Worm (Caenorhabditis elegans) whole organism, L1 larva: ENCODE data around the gene frpr-6.

Experiments used
- C04F5.9 ChIP-seq: sonication (generic microtip); optimal IDR thresholded peaks from 2 replicates; lab custom pipeline; 2016; ENCODE audit warnings: missing genetic modification characterization, missing compliant biosample characterization
- Y116A8C.19 ChIP-seq: sonication (generic microtip); optimal IDR thresholded peaks from 2 replicates; lab custom pipeline; 2016; ENCODE audit warnings: missing compliant biosample characterization, missing genetic modification characterization, borderline replicate concordance
- blmp-1 ChIP-seq: fragments of 150-350 bp; optimal IDR thresholded peaks from 2 replicates; lab custom pipeline; 2014; ENCODE audit warnings: missing biosample characterization, missing genetic modification characterization
- ceh-63 ChIP-seq: fragments of 200-800 bp; sonication (Bioruptor generic); optimal IDR thresholded peaks from 2 replicates; lab custom pipeline; 2018; ENCODE audit warnings: mild to moderate bottlenecking, missing genetic modification characterization, missing compliant biosample characterization
- ceh-8 ChIP-seq: fragments of 200-800 bp; sonication (Bioruptor generic); optimal IDR thresholded peaks from 2 replicates; lab custom pipeline; 2018; ENCODE audit warnings: mild to moderate bottlenecking, missing genetic modification characterization, moderate library complexity, missing compliant biosample characterization
- ceh-88 ChIP-seq: fragments of 200-800 bp; sonication (Bioruptor generic); IDR thresholded peaks from 2 replicates; pipeline ENCODE4 v1.3.6; 2022; ENCODE audit warnings: missing genetic modification characterization, missing compliant biosample characterization
- ces-1 ChIP-seq: fragments of 150-350 bp; optimal IDR thresholded peaks from 2 replicates; lab custom pipeline; 2014; ENCODE audit warnings: missing biosample characterization, missing genetic modification reagents, missing genetic modification characterization
- dsc-1 ChIP-seq: sonication (generic microtip); optimal IDR thresholded peaks from 2 replicates; lab custom pipeline; 2016; ENCODE audit warnings: mild to moderate bottlenecking, missing genetic modification characterization, missing compliant biosample characterization
- efl-3 ChIP-seq: fragments of 200-800 bp; sonication (Bioruptor generic); optimal IDR thresholded peaks from 2 replicates; lab custom pipeline; 2018; ENCODE audit warnings: mild to moderate bottlenecking, missing genetic modification characterization, missing compliant biosample characterization
- elt-2 ChIP-seq: sonication (generic microtip); optimal IDR thresholded peaks from 2 replicates; lab custom pipeline; 2016; ENCODE audit warnings: missing genetic modification characterization, mild to moderate bottlenecking, inconsistent platforms, missing compliant biosample characterization, missing genetic modification reagents
- elt-3 ChIP-seq, 6 experiments: fragments of 150-350 bp in 1 of 6; sonication (generic microtip); optimal IDR thresholded peaks; 2 replicates each; lab custom pipeline; 2017 to 2018; ENCODE audit warnings: missing biosample characterization in 6 of 6, missing genetic modification characterization in 6 of 6, inconsistent platforms in 1 of 6
- fkh-8 ChIP-seq: sonication (generic microtip); optimal IDR thresholded peaks from 2 replicates; lab custom pipeline; 2016; ENCODE audit warnings: mild to moderate bottlenecking, missing genetic modification characterization, missing compliant biosample characterization
- grh-1 ChIP-seq: fragments of 200-800 bp; sonication (Bioruptor generic); IDR thresholded peaks from 2 replicates; pipeline ENCODE4 v1.3.6; 2022; ENCODE audit warnings: missing genetic modification reagents, missing genetic modification characterization, missing compliant biosample characterization
- hlh-17 ChIP-seq: fragments of 200-800 bp; sonication (Bioruptor generic); optimal IDR thresholded peaks from 2 replicates; lab custom pipeline; 2018; ENCODE audit warnings: missing genetic modification characterization, mild to moderate bottlenecking, missing compliant biosample characterization, moderate library complexity, borderline replicate concordance
- hpl-2 ChIP-seq: fragments of 150-350 bp; optimal IDR thresholded peaks from 2 replicates; lab custom pipeline; 2014; ENCODE audit warnings: missing biosample characterization, missing genetic modification reagents, missing genetic modification characterization
- lin-13 ChIP-seq: fragments of 150-350 bp; optimal IDR thresholded peaks from 2 replicates; lab custom pipeline; 2014; ENCODE audit warnings: missing biosample characterization, missing genetic modification reagents, missing genetic modification characterization
- lin-14 ChIP-seq: fragments of 200-800 bp; sonication (Bioruptor generic); optimal IDR thresholded peaks from 2 replicates; lab custom pipeline; 2018; ENCODE audit warnings: mild to moderate bottlenecking, missing genetic modification characterization, moderate library complexity, missing compliant biosample characterization
- lin-35 ChIP-seq, 2 experiments: fragments of 150-350 bp; optimal IDR thresholded peaks; 2 replicates each; lab custom pipeline; 2014; ENCODE audit warnings: missing biosample characterization in 2 of 2, missing genetic modification characterization in 2 of 2, missing genetic modification reagents in 2 of 2
- lsy-2 ChIP-seq, 2 experiments: fragments of 150-350 bp; optimal IDR thresholded peaks; 2 replicates each; lab custom pipeline; 2014; ENCODE audit warnings: missing biosample characterization in 2 of 2, missing genetic modification characterization in 2 of 2
- mab-9 ChIP-seq: fragments of 200-800 bp; sonication (Bioruptor generic); IDR thresholded peaks from 2 replicates; pipeline ENCODE4 v1.3.6; 2022; ENCODE audit warnings: missing genetic modification reagents, missing genetic modification characterization, missing compliant biosample characterization
- mdl-1 ChIP-seq, 2 experiments: fragments of 150-350 bp; optimal IDR thresholded peaks; 2 replicates each; lab custom pipeline; 2014 to 2017; ENCODE audit warnings: missing biosample characterization in 2 of 2, missing genetic modification characterization in 2 of 2, inconsistent platforms in 1 of 2
- mep-1 ChIP-seq: fragments of 150-350 bp; optimal IDR thresholded peaks from 2 replicates; lab custom pipeline; 2014; ENCODE audit warnings: missing biosample characterization, missing genetic modification characterization
- nhr-12 ChIP-seq: sonication (generic microtip); optimal IDR thresholded peaks from 2 replicates; lab custom pipeline; 2017; ENCODE audit warnings: missing biosample characterization, missing genetic modification characterization
- nhr-19 ChIP-seq: fragments of 200-800 bp; sonication (Bioruptor generic); conservative IDR thresholded peaks from 2 replicates; pipeline ENCODE4 v1.3.6; 2022; ENCODE audit warnings: missing genetic modification characterization, missing compliant biosample characterization
- nhr-20 ChIP-seq: sonication (generic microtip); optimal IDR thresholded peaks from 2 replicates; lab custom pipeline; 2016; ENCODE audit warnings: mild to moderate bottlenecking, missing genetic modification characterization, missing compliant biosample characterization
- nhr-47 ChIP-seq: sonication (generic microtip); optimal IDR thresholded peaks from 2 replicates; lab custom pipeline; 2016; ENCODE audit warnings: mild to moderate bottlenecking, missing genetic modification characterization, moderate library complexity, missing compliant biosample characterization
- nhr-71 ChIP-seq: sonication (generic microtip); optimal IDR thresholded peaks from 2 replicates; lab custom pipeline; 2016; ENCODE audit warnings: mild to moderate bottlenecking, missing genetic modification characterization, moderate library complexity, missing compliant biosample characterization
- nhr-77 ChIP-seq: fragments of 150-350 bp; optimal IDR thresholded peaks from 2 replicates; lab custom pipeline; 2014; ENCODE audit warnings: missing biosample characterization, missing genetic modification characterization
- nhr-85 ChIP-seq: sonication (generic microtip); peaks from one replicate; lab custom pipeline; 2016; ENCODE audit warnings: missing genetic modification characterization, inconsistent platforms, missing compliant biosample characterization
- nhr-90 ChIP-seq: sonication (generic microtip); optimal IDR thresholded peaks from 2 replicates; lab custom pipeline; 2016; ENCODE audit warnings: mild to moderate bottlenecking, missing genetic modification characterization, missing compliant biosample characterization; ENCODE audit not compliant: poor library complexity
- pax-3 ChIP-seq: fragments of 200-800 bp; sonication (Bioruptor generic); optimal IDR thresholded peaks from 2 replicates; lab custom pipeline; 2018; ENCODE audit warnings: mild to moderate bottlenecking, missing genetic modification characterization, moderate library complexity, missing compliant biosample characterization
- pqm-1 ChIP-seq: sonication (generic microtip); optimal IDR thresholded peaks from 3 replicates; lab custom pipeline; 2017; ENCODE audit warnings: missing biosample characterization, missing genetic modification characterization
- snpc-4 ChIP-seq: fragments of 150-350 bp; optimal IDR thresholded peaks from 2 replicates; lab custom pipeline; 2014; ENCODE audit warnings: missing biosample characterization, missing genetic modification characterization
- sup-37 ChIP-seq: fragments of 200-800 bp; sonication (Bioruptor generic); optimal IDR thresholded peaks from 2 replicates; lab custom pipeline; 2018; ENCODE audit warnings: mild to moderate bottlenecking, missing genetic modification characterization, missing compliant biosample characterization
- tbx-2 ChIP-seq: sonication (generic microtip); optimal IDR thresholded peaks from 2 replicates; lab custom pipeline; 2016; ENCODE audit warnings: missing genetic modification characterization, missing compliant biosample characterization
- tlp-1 ChIP-seq: fragments of 150-350 bp; optimal IDR thresholded peaks from 2 replicates; lab custom pipeline; 2014; ENCODE audit warnings: missing biosample characterization, missing genetic modification characterization
- unc-30 ChIP-seq: sonication (generic microtip); optimal IDR thresholded peaks from 2 replicates; lab custom pipeline; 2017; ENCODE audit warnings: missing biosample characterization, missing genetic modification characterization
- unc-86 ChIP-seq: sonication (generic microtip); optimal IDR thresholded peaks from 2 replicates; lab custom pipeline; 2016; ENCODE audit warnings: missing genetic modification characterization, missing compliant biosample characterization
- vab-15 ChIP-seq: sonication (generic microtip); optimal IDR thresholded peaks from 2 replicates; lab custom pipeline; 2017; ENCODE audit warnings: missing genotype, mild to moderate bottlenecking, missing genetic modification characterization, missing compliant biosample characterization
- xbp-1 ChIP-seq: sonication (generic microtip); optimal IDR thresholded peaks from 2 replicates; lab custom pipeline; 2016; ENCODE audit warnings: missing genetic modification characterization, missing compliant biosample characterization
- zip-4 ChIP-seq: fragments of 200-800 bp; sonication (Bioruptor generic); optimal IDR thresholded peaks from 2 replicates; lab custom pipeline; 2018; ENCODE audit warnings: mild to moderate bottlenecking, missing genetic modification characterization, moderate library complexity, missing compliant biosample characterization
- ztf-11 ChIP-seq, 2 experiments: sonication (generic microtip); optimal IDR thresholded peaks; 2 replicates each; lab custom pipeline; 2016 to 2017; ENCODE audit warnings: missing genetic modification characterization in 2 of 2, missing biosample characterization in 1 of 2, missing compliant biosample characterization in 1 of 2

The frpr-6 gene

ce11 chrV:9084252-9084651 is 16.7 kb downstream of the frpr-6 start:
- TF ChIP-seq tbx-2, result peak; percentile 27
- no peak for TF ChIP-seq fkh-8
- no peak for TF ChIP-seq lsy-2 (tag; optimal IDR thresholded peaks at IDR 0.05; lab: Kevin White, UChicago)
- no peak for TF ChIP-seq nhr-47 (tag; lab: Kevin White, UChicago)
- TF ChIP-seq hpl-2, result no peak
- TF ChIP-seq nhr-71 (tag; lab: Kevin White, UChicago), result peak; percentile 32
- no peak for TF ChIP-seq efl-3 (GFP tag; lab: Kevin White, UChicago)
- TF ChIP-seq C04F5.9 (tag; lab: Kevin White, UChicago), result no peak
- TF ChIP-seq tlp-1 (tag; lab: Kevin White, UChicago), result no peak
- peak; percentile 53 for TF ChIP-seq grh-1 (GFP tag; lab: Robert Waterston, UW)
- TF ChIP-seq ztf-11 (tag; optimal IDR thresholded peaks at IDR 0.05; lab: Kevin White, UChicago), result no peak
- TF ChIP-seq ces-1 (GFP tag; lab: Kevin White, UChicago), result no peak
- TF ChIP-seq ceh-8 (GFP tag; lab: Kevin White, UChicago), result no peak
- TF ChIP-seq nhr-77 (tag; lab: Kevin White, UChicago), result no peak
- no peak for TF ChIP-seq xbp-1 (tag; lab: Kevin White, UChicago)
- no peak for TF ChIP-seq nhr-90 (tag; lab: Kevin White, UChicago)
- no peak for TF ChIP-seq mab-9
- peak in 2 of 6 experiments; percentile 9 to 12 for TF ChIP-seq elt-3 (tag; optimal IDR thresholded peaks at IDR 0.05; lab: Kevin White, UChicago)
- TF ChIP-seq vab-15 (tag; lab: Kevin White, UChicago), result no peak
- TF ChIP-seq lin-35 (GFP tag; optimal IDR thresholded peaks at IDR 0.05; lab: Kevin White, UChicago), result peak in 1 of 2 experiments; percentile 24
- no peak for TF ChIP-seq dsc-1 (tag; lab: Kevin White, UChicago)
- TF ChIP-seq zip-4, result no peak
- peak; percentile 80 for TF ChIP-seq nhr-85 (tag; lab: Kevin White, UChicago)
- no peak for TF ChIP-seq Y116A8C.19 (tag; lab: Kevin White, UChicago)
- TF ChIP-seq ceh-88 (GFP tag; lab: Robert Waterston, UW), result no peak
- no peak for TF ChIP-seq mdl-1 (tag; optimal IDR thresholded peaks at IDR 0.05; lab: Kevin White, UChicago)
- no peak for TF ChIP-seq snpc-4 (tag; lab: Kevin White, UChicago)
- peak; percentile 40 for TF ChIP-seq lin-14 (GFP tag; lab: Kevin White, UChicago)
- no peak for TF ChIP-seq lin-13 (GFP tag; lab: Kevin White, UChicago)
- TF ChIP-seq nhr-19, result 0 out of 2 replicates have a peak, but pooled peaks have one; percentile 23
- no peak for TF ChIP-seq pqm-1 (tag; lab: Kevin White, UChicago)
- no peak for TF ChIP-seq sup-37 (GFP tag; lab: Kevin White, UChicago)
- TF ChIP-seq elt-2, result no peak
- TF ChIP-seq unc-86 (tag; lab: Kevin White, UChicago), result no peak
- TF ChIP-seq blmp-1 (tag; lab: Kevin White, UChicago), result peak; percentile 47
- peak; percentile 39 for TF ChIP-seq nhr-20 (tag; lab: Kevin White, UChicago)
- TF ChIP-seq pax-3 (tag; lab: Kevin White, UChicago), result no peak
- no peak for TF ChIP-seq nhr-12 (tag; lab: Kevin White, UChicago)
- TF ChIP-seq hlh-17 (GFP tag; lab: Kevin White, UChicago), result no peak

ce11 chrV:9082350-9082749 is 18.6 kb downstream of the frpr-6 start:
- TF ChIP-seq lsy-2 (tag; optimal IDR thresholded peaks at IDR 0.05; lab: Kevin White, UChicago) (no peak), blmp-1 (tag; lab: Kevin White, UChicago) (peak; percentile 62), fkh-8 (no peak), ceh-63 (GFP tag; lab: Kevin White, UChicago) (no peak), mep-1 (tag; lab: Kevin White, UChicago) (no peak), unc-30 (tag; lab: Kevin White, UChicago) (no peak)
- TF ChIP-seq, all 84 proteins: peak for 1
